Fruit fly (Drosophila melanogaster) whole organism: Measurements from ENCODE around the gene CG8500.

ENCODE experiments used
- CG8478 ChIP-seq: fragments of >200 bp; optimal IDR thresholded peaks from 2 replicates; lab custom pipeline; 2018; ENCODE audit warnings: inconsistent platforms
- Dll ChIP-seq: fragments of >200 bp; optimal IDR thresholded peaks from 2 replicates; lab custom pipeline; 2017
- EcR ChIP-seq, 2 experiments: fragments of >200 bp; optimal IDR thresholded peaks; 2 replicates each; lab custom pipeline; 2017; ENCODE audit warnings: missing biosample characterization in 2 of 2, missing genetic modification characterization in 2 of 2, missing genetic modification reagents in 2 of 2
- pan ChIP-seq: fragments of >200 bp; optimal IDR thresholded peaks from 2 replicates; lab custom pipeline; 2017
- psq ChIP-seq: fragments of >200 bp; optimal IDR thresholded peaks from 2 replicates; lab custom pipeline; 2017
- usp ChIP-seq: fragments of >200 bp; optimal IDR thresholded peaks from 2 replicates; lab custom pipeline; 2017; ENCODE audit warnings: missing biosample characterization, missing genetic modification characterization, mixed read lengths

Gene CG8500

dm6 chr3R:9783240-9783917 lies 1.1 kb upstream of the CG8500 start:
- TF ChIP-seq EcR (GFP tag; optimal IDR thresholded peaks at IDR 0.05; lab: Kevin White, UChicago), result no peak

- TF ChIP-seq CG8478 (lab: Kevin White, UChicago), result no peak
- no peak for TF ChIP-seq Dll
These were observed 6.8 kb downstream of the CG8500 start, which contains the start of the genes CG12945 and CG8507 for dm6 chr3R:9791177-9791806. Gene CG12945 (minus strand): TSS chr3R:9791221. Gene CG8507 (plus strand): TSS chr3R:9791483.

- TF ChIP-seq psq (lab: Kevin White, UChicago) (no peak), CG8478 (lab: Kevin White, UChicago) (no peak), EcR (GFP tag; optimal IDR thresholded peaks at IDR 0.05; lab: Kevin White, UChicago) (no peak), pan (lab: Kevin White, UChicago) (no peak)
These were observed 8.6 kb downstream of the CG8500 start, which contains the start of gene CG8516 for dm6 chr3R:9793018-9793417. Gene CG8516 (plus strand): TSS chr3R:9793295.

dm6 chr3R:9800644-9801330 lies 16.3 kb downstream of the CG8500 start, which contains the start of the genes CG9467 and CG8526:
Gene CG9467 (minus strand): TSS chr3R:9801026.
Gene CG8526 (plus strand): TSS chr3R:9801280.
- no peak for TF ChIP-seq pan (lab: Kevin White, UChicago)
- TF ChIP-seq Dll, result no peak
- no peak for TF ChIP-seq usp (GFP tag; lab: Kevin White, UChicago)
- no peak for TF ChIP-seq EcR (GFP tag; optimal IDR thresholded peaks at IDR 0.05; lab: Kevin White, UChicago)
- TF ChIP-seq psq (lab: Kevin White, UChicago), result no peak
- TF ChIP-seq CG8478 (lab: Kevin White, UChicago), result no peak

dm6 chr3R:9808946-9809545 lies 24.6 kb downstream of the CG8500 start, which contains the start of gene FBXO11:
Gene FBXO11 (minus strand): TSS chr3R:9809368.
- TF ChIP-seq psq (lab: Kevin White, UChicago) (peak; percentile 65), CG8478 (lab: Kevin White, UChicago) (peak; percentile 85), pan (lab: Kevin White, UChicago) (no peak), Dll (no peak)

dm6 chr3R:9812447-9812846 lies 28.0 kb downstream of the CG8500 start, which contains the start of gene CG8534:
Gene CG8534 (plus strand): TSS chr3R:9812747.
- TF ChIP-seq pan (lab: Kevin White, UChicago) (no peak), psq (lab: Kevin White, UChicago) (no peak), CG8478 (lab: Kevin White, UChicago) (no peak), Dll (no peak), usp (GFP tag; lab: Kevin White, UChicago) (no peak), EcR (GFP tag; optimal IDR thresholded peaks at IDR 0.05; lab: Kevin White, UChicago) (no peak)

- TF ChIP-seq CG8478 (lab: Kevin White, UChicago) (no peak), EcR (GFP tag; optimal IDR thresholded peaks at IDR 0.05; lab: Kevin White, UChicago) (no peak), usp (GFP tag; lab: Kevin White, UChicago) (no peak), Dll (no peak), pan (lab: Kevin White, UChicago) (no peak), psq (lab: Kevin White, UChicago) (no peak)
These were observed 29.4 kb downstream of the CG8500 start, which contains the start of gene eloF for dm6 chr3R:9813861-9814260. Gene eloF (plus strand): TSS chr3R:9814161.

dm6 chr3R:9816879-9817278 lies 32.4 kb downstream of the CG8500 start, which contains the start of gene CG16904:
Gene CG16904 (minus strand): TSS chr3R:9816979.
- TF ChIP-seq EcR (GFP tag; optimal IDR thresholded peaks at IDR 0.05; lab: Kevin White, UChicago), result no peak
- TF ChIP-seq usp (GFP tag; lab: Kevin White, UChicago), result no peak
- no peak for TF ChIP-seq CG8478 (lab: Kevin White, UChicago)
- TF ChIP-seq Dll, result no peak

dm6 chr3R:9818295-9818694 lies 33.8 kb downstream of the CG8500 start, which contains the start of gene CG9459:
Gene CG9459 (minus strand): TSS chr3R:9818395.
- TF ChIP-seq psq (lab: Kevin White, UChicago) (no peak), Dll (no peak), usp (GFP tag; lab: Kevin White, UChicago) (no peak), CG8478 (lab: Kevin White, UChicago) (no peak), EcR (GFP tag; optimal IDR thresholded peaks at IDR 0.05; lab: Kevin White, UChicago) (no peak), pan (lab: Kevin White, UChicago) (no peak)

dm6 chr3R:9819777-9820176 lies 35.3 kb downstream of the CG8500 start, which contains the start of gene CG9458:
Gene CG9458 (minus strand): TSS chr3R:9819877.
- TF ChIP-seq CG8478 (lab: Kevin White, UChicago), result no peak
- TF ChIP-seq EcR (GFP tag; optimal IDR thresholded peaks at IDR 0.05; lab: Kevin White, UChicago), result no peak
- no peak for TF ChIP-seq Dll
- no peak for TF ChIP-seq usp (GFP tag; lab: Kevin White, UChicago)

dm6 chr3R:9821091-9821490 lies 36.6 kb downstream of the CG8500 start, which contains the start of gene CG42857:
Gene CG42857 (minus strand): TSS chr3R:9821191.
- TF ChIP-seq psq (lab: Kevin White, UChicago) (no peak), pan (lab: Kevin White, UChicago) (no peak), usp (GFP tag; lab: Kevin White, UChicago) (no peak), EcR (GFP tag; optimal IDR thresholded peaks at IDR 0.05; lab: Kevin White, UChicago) (no peak), Dll (no peak)
